Fruit fly (Drosophila melanogaster) whole organism, embryonic: Measurements from ENCODE around the gene CG14720.

Source experiments
- CG4404 ChIP-seq: fragments of 200-800 bp; sonication (Bioruptor generic); IDR thresholded peaks from 2 replicates; pipeline ENCODE4 v1.3.6; 2022; ENCODE audit warnings: missing biosample characterization, missing genetic modification characterization
- CG6854 ChIP-seq: fragments of 200-800 bp; sonication (Bioruptor generic); optimal IDR thresholded peaks from 3 replicates; lab custom pipeline; 2017; ENCODE audit warnings: missing biosample characterization, mild to moderate bottlenecking, missing genetic modification characterization
- Gug ChIP-seq: fragments of 200-800 bp; sonication (Bioruptor generic); IDR thresholded peaks from 4 replicates; pipeline ENCODE4 v1.3.6; 2022; ENCODE audit warnings: missing biosample characterization, missing genetic modification characterization

DNA sequence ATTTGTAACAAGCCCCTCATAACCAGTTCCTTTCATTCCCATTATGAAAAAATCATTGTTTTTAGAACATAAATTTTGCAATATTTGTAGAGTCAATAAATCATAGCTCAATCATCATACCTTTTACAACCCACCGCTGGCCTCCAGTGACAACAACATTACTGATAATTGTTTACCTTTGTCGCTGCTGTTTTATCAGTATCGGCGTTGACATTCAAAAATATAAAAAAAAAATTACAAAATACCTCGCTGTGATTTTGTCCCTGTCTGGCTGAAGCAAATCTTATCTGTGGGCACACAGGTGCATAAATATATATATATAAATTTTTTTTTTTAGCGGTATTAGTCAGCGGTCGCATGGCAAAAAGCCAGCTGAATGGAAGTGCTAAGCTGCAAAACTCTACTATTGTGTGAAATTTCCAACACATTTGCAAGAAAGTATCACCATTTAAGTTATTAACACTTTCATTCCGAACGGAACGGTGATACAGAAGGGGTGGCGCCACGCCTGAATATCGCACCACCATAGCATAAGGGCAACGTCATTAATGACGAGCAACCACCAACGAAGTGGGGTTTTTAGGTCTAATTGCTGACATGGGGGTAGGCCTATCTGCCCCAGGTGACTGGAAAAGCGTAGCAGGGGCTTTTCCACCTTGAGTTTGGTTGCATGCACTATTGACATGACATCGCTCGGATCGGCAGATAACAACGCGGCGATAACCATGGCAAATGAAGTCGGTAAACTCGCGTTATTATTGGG, 45.4 kb upstream of the CG14720 start:
- TF ChIP-seq CG4404 (GFP tag; lab: Robert Waterston, UW) (no peak), CG6854 (GFP tag; lab: Kevin White, UChicago) (no peak), Gug (GFP tag; lab: Robert Waterston, UW) (no peak)
